Worm (Caenorhabditis elegans): ENCODE data around the gene C18B12.4.

C18B12.4 gene

DNA sequence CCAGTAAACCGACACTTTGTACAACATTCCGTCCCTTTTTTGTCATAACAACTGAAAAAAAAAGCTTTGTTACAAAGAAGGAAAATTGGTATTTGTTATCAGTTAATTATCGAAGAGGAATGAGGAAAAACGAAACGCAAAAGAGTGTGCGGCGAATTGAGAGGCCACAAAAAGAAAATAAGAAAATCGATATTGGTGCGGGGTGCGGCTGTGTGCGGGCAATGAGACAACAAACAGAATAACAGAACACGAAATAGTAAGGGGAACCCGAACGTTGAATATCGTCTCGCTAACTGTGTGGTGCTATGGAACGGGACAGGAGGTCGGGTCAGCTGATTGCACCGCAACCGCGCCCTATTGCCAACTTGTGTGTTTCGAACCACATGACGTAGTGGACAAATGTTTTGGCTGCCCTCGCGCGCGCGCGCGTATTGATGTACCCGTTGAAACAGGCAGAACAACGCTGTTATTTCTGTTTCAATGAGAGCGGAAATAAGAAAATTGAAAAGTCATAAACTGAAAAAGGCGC lies at the start of gene C18B12.4 (continued):
- TF ChIP-seq ceh-90 (tag; optimal IDR thresholded peaks at IDR 0.05) (no peak), fkh-8 (tag; optimal IDR thresholded peaks at IDR 0.05) (peak; percentile 85), zip-4 (GFP tag; optimal IDR thresholded peaks at IDR 0.05) (no peak), blmp-1 (tag; optimal IDR thresholded peaks at IDR 0.05) (peak; percentile 63), nhr-84 (tag; optimal IDR thresholded peaks at IDR 0.05) (no peak), pqm-1 (tag; optimal IDR thresholded peaks at IDR 0.05) (no peak), rnt-1 (tag; optimal IDR thresholded peaks at IDR 0.05) (peak; percentile 87), nhr-90 (tag; optimal IDR thresholded peaks at IDR 0.05; ENCODE audit: poor library complexity) (peak; percentile 73), dpl-1 (GFP tag; optimal IDR thresholded peaks at IDR 0.05) (peak; percentile 70 to 82 (median 77)), xbp-1 (tag; optimal IDR thresholded peaks at IDR 0.05) (peak; percentile 79), lin-14 (GFP tag; optimal IDR thresholded peaks at IDR 0.05) (peak; percentile 97), ztf-11 (tag; optimal IDR thresholded peaks at IDR 0.05) (peak in 1 of 2 experiments; percentile 19), mab-9 (GFP tag; IDR thresholded peaks at IDR 0.05) (peak; percentile 59; the same call in 1 of the 2 replicates), nhr-237 (tag; optimal IDR thresholded peaks at IDR 0.05) (peak; percentile 46), mep-1 (tag; optimal IDR thresholded peaks at IDR 0.05) (peak; percentile 77), efl-3 (GFP tag; optimal IDR thresholded peaks at IDR 0.05) (no peak), alr-1 (tag; optimal IDR thresholded peaks at IDR 0.05; ENCODE audit: borderline replicate concordance) (no peak), nhr-19 (GFP tag; conservative IDR thresholded peaks at IDR 0.05) (peak; percentile 87), unc-130 (tag; optimal IDR thresholded peaks at IDR 0.05) (peak; percentile 95), lir-3 (tag; optimal IDR thresholded peaks at IDR 0.05; ENCODE audit: poor library complexity) (peak; percentile 54), fkh-10 (GFP tag; optimal IDR thresholded peaks at IDR 0.05) (peak; percentile 30)

DNA sequence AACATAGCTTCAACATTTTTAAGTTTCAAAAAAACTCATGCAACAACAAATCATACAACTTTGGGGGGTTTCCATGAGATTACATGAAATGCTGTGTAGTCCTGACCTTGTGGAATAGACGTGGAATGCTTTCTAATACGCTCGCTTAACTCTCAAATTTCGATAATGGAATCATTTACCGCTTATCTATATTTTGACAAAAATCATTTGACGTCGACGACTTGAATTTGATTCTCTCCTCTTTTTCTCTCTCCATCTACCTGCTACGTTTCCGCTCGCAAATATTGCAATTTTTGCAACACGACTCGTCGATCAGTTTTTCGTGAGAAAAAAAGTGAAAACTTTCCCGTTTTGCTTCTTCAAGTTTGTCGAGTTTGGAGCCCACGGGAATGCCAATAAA lies 48.7 kb upstream of the C18B12.4 start, which contains the start of gene flr-4:
TSS of gene flr-4 (plus strand) at position 275 of the 400 bp plus-strand sequence.
- peak in 1 of 2 experiments; percentile 16 for TF ChIP-seq lin-35 (GFP tag; optimal IDR thresholded peaks at IDR 0.05)
- no peak for TF ChIP-seq swsn-7 (tag; optimal IDR thresholded peaks at IDR 0.05)
- TF ChIP-seq elt-2 (tag; optimal IDR thresholded peaks at IDR 0.05): peak; percentile 45

DNA sequence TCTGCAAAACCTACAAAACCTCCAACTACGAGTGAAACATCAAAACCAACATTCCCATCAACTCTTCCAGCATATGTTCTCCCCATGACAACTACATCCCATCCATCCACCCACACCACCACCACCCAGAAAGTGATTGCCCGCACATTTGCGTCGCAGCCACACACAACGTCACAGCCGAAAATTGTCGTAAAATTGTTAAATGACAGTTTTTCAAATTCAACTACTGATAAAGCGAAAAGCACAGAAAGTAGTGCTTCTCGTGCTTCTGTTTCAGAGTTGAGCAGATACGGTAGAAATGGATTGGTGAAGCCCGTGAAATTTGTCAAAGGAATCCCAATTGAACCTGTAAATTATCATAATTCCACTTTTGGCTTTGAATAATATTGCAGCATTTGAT lies 47.4 kb upstream of the C18B12.4 start:
- no peak for TF ChIP-seq nhr-71 (tag; optimal IDR thresholded peaks at IDR 0.05)
- TF ChIP-seq ets-5 (GFP tag; IDR thresholded peaks at IDR 0.05): no peak
- TF ChIP-seq pag-3 (tag; optimal IDR thresholded peaks at IDR 0.05; ENCODE audit: borderline replicate concordance, insufficient read depth): no peak
- no peak for TF ChIP-seq tlp-1 (tag; optimal IDR thresholded peaks at IDR 0.05)
- no peak for TF ChIP-seq Y116A8C.19 (tag; optimal IDR thresholded peaks at IDR 0.05; ENCODE audit: borderline replicate concordance)
- TF ChIP-seq C34B4.2 (tag; optimal IDR thresholded peaks at IDR 0.05): no peak
- no peak for TF ChIP-seq nhr-12 (tag; optimal IDR thresholded peaks at IDR 0.05)
- TF ChIP-seq aha-1 (tag; optimal IDR thresholded peaks at IDR 0.05): no peak
- TF ChIP-seq nhr-90 (tag; optimal IDR thresholded peaks at IDR 0.05; ENCODE audit: poor library complexity): no peak
- no peak for TF ChIP-seq grh-1 (GFP tag; IDR thresholded peaks at IDR 0.05)
- TF ChIP-seq snpc-4 (tag; optimal IDR thresholded peaks at IDR 0.05): no peak
- TF ChIP-seq nhr-237 (tag; optimal IDR thresholded peaks at IDR 0.05): no peak
- TF ChIP-seq dpl-1 (GFP tag; optimal IDR thresholded peaks at IDR 0.05): no peak
- no peak for TF ChIP-seq hlh-4 (tag; optimal IDR thresholded peaks at IDR 0.05)
- TF ChIP-seq snu-23 (GFP tag; optimal IDR thresholded peaks at IDR 0.05): no peak

DNA sequence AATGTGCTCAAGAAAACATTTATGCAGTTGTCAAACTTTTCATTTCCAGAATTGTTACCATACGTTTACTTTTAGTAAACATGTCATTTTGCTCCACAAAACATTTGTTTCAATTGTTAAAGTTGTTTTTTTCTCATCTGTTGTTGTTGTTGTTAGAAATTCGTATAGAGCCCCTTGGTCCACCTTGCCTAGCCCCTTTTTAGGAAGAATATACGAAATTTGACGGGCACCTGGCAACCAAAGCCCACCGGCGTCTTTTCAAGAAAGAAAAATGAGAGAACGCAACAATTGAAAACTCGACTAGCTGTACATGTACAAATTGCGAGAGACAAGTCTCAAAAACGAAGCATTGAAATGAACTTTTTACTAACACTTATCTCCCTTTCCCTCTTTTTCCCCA lies 44.0 kb upstream of the C18B12.4 start, which contains the start of gene F09B12.5:
TSS of gene F09B12.5 (plus strand) at position 301 of the 400 bp plus-strand sequence.
- no peak for TF ChIP-seq fkh-4 (tag; optimal IDR thresholded peaks at IDR 0.05; ENCODE audit: borderline replicate concordance)
- TF ChIP-seq sox-4 (tag; optimal IDR thresholded peaks at IDR 0.05): no peak
- TF ChIP-seq mep-1 (tag; optimal IDR thresholded peaks at IDR 0.05): no peak
- no peak for TF ChIP-seq unc-62 (GFP tag; optimal IDR thresholded peaks at IDR 0.05)
- no peak for TF ChIP-seq fos-1 (tag; optimal IDR thresholded peaks at IDR 0.05)
- no peak for TF ChIP-seq mab-9 (GFP tag; IDR thresholded peaks at IDR 0.05)
- no peak for TF ChIP-seq ztf-11 (tag; optimal IDR thresholded peaks at IDR 0.05)
- no peak for TF ChIP-seq lin-35 (GFP tag; optimal IDR thresholded peaks at IDR 0.05)
- TF ChIP-seq mef-2 (tag; optimal IDR thresholded peaks at IDR 0.05): no peak
- no peak for TF ChIP-seq unc-98 (GFP tag; IDR thresholded peaks at IDR 0.05)
- no peak for TF ChIP-seq ceh-63 (GFP tag; optimal IDR thresholded peaks at IDR 0.05)
- TF ChIP-seq egl-27 (tag; optimal IDR thresholded peaks at IDR 0.05): no peak
- no peak for TF ChIP-seq ceh-8 (GFP tag; optimal IDR thresholded peaks at IDR 0.05)

Measured in whole organism, L1 larva.